Worm (Caenorhabditis elegans) whole organism, young adult: Measurements from ENCODE around the gene R09D1.12.

Experiments
- B0336.3 ChIP-seq: fragments of 200-800 bp; sonication (Bioruptor generic); IDR thresholded peaks from 2 replicates; pipeline ENCODE4 v1.3.6; 2022; ENCODE audit warnings: missing genetic modification characterization, missing compliant biosample characterization
- C06A6.2 ChIP-seq: fragments of 200-800 bp; sonication (Bioruptor generic); conservative IDR thresholded peaks from 2 replicates; pipeline ENCODE4 v1.3.6; 2022; ENCODE audit warnings: missing genetic modification characterization, missing compliant biosample characterization
- F10E7.11 ChIP-seq: sonication (generic microtip); optimal IDR thresholded peaks from 2 replicates; lab custom pipeline; 2017; ENCODE audit warnings: mild to moderate bottlenecking, missing genetic modification characterization, moderate library complexity, missing compliant biosample characterization
- F23B12.7 ChIP-seq: sonication (generic microtip); optimal IDR thresholded peaks from 2 replicates; lab custom pipeline; 2017; ENCODE audit warnings: missing genetic modification characterization, mild to moderate bottlenecking, missing compliant biosample characterization, antibody characterized with exemption, moderate library complexity; ENCODE audit not compliant: insufficient read depth
- F37B4.10 ChIP-seq: fragments of 200-800 bp; sonication (Bioruptor generic); IDR thresholded peaks from 2 replicates; pipeline ENCODE4 v1.3.6; 2022; ENCODE audit warnings: missing genetic modification characterization, missing compliant biosample characterization
- F52B5.7 ChIP-seq: sonication (generic microtip); optimal IDR thresholded peaks from 2 replicates; lab custom pipeline; 2016; ENCODE audit warnings: mild to moderate bottlenecking, missing genetic modification characterization, missing compliant biosample characterization
- F55B11.4 ChIP-seq: sonication (generic microtip); optimal IDR thresholded peaks from 2 replicates; lab custom pipeline; 2016; ENCODE audit warnings: missing compliant biosample characterization, missing genetic modification characterization, borderline replicate concordance; ENCODE audit not compliant: insufficient read depth
- F57C9.4 ChIP-seq: sonication (generic microtip); optimal IDR thresholded peaks from 2 replicates; lab custom pipeline; 2017; ENCODE audit warnings: mild to moderate bottlenecking, missing genetic modification characterization, missing compliant biosample characterization
- K11D2.4 ChIP-seq: fragments of 200-800 bp; sonication (Bioruptor generic); IDR thresholded peaks from 2 replicates; pipeline ENCODE4 v1.3.6; 2022; ENCODE audit warnings: missing genetic modification reagents, missing genetic modification characterization, missing compliant biosample characterization
- T07F8.4 ChIP-seq: sonication (generic microtip); optimal IDR thresholded peaks from 2 replicates; lab custom pipeline; 2016; ENCODE audit warnings: mild to moderate bottlenecking, missing genetic modification characterization, moderate library complexity, missing compliant biosample characterization
- Y56A3A.18 ChIP-seq: fragments of 200-800 bp; sonication (Bioruptor generic); IDR thresholded peaks from 2 replicates; pipeline ENCODE4 v1.3.6; 2022; ENCODE audit warnings: missing genetic modification reagents, missing genetic modification characterization, missing compliant biosample characterization
- Y67H2A.10 ChIP-seq: fragments of 200-800 bp; sonication (Bioruptor generic); conservative IDR thresholded peaks from 2 replicates; pipeline ENCODE4 v1.3.6; 2022; ENCODE audit warnings: missing genetic modification reagents, missing genetic modification characterization, missing compliant biosample characterization
- Y95B8A.8 ChIP-seq: fragments of 200-800 bp; sonication (Bioruptor generic); IDR thresholded peaks from 2 replicates; pipeline ENCODE4 v1.3.6; 2022; ENCODE audit warnings: missing genetic modification reagents, missing genetic modification characterization, missing compliant biosample characterization
- ama-1 ChIP-seq, 3 experiments: fragments of 150-350 bp in 1 of 3; sonication (generic microtip) in 2 of 3; optimal IDR thresholded peaks; 2 replicates each; lab custom pipeline; 2014 to 2018; ENCODE audit warnings: missing biosample characterization in 2 of 3, missing genetic modification characterization in 2 of 3, missing genetic modification reagents in 2 of 3
- aptf-2 ChIP-seq: fragments of 200-800 bp; sonication (Bioruptor generic); conservative IDR thresholded peaks from 2 replicates; pipeline ENCODE4 v1.3.6; 2022; ENCODE audit warnings: missing genetic modification reagents, missing genetic modification characterization, missing compliant biosample characterization
- athp-1 ChIP-seq: sonication (generic microtip); optimal IDR thresholded peaks from 2 replicates; lab custom pipeline; 2017; ENCODE audit warnings: mild to moderate bottlenecking, missing genetic modification characterization, missing compliant biosample characterization
- bed-2 ChIP-seq: fragments of 200-800 bp; sonication (Bioruptor generic); IDR thresholded peaks from 2 replicates; pipeline ENCODE4 v1.3.6; 2022; ENCODE audit warnings: missing genetic modification reagents, missing genetic modification characterization, missing compliant biosample characterization
- ceh-100 ChIP-seq: fragments of 200-800 bp; sonication (Bioruptor generic); IDR thresholded peaks from 2 replicates; pipeline ENCODE4 v1.3.6; 2022; ENCODE audit warnings: missing genetic modification reagents, missing genetic modification characterization, missing compliant biosample characterization
- ceh-27 ChIP-seq: fragments of 200-800 bp; sonication (Bioruptor generic); optimal IDR thresholded peaks from 2 replicates; lab custom pipeline; 2018; ENCODE audit warnings: mild to moderate bottlenecking, missing genetic modification characterization, moderate library complexity, missing compliant biosample characterization
- ceh-58 ChIP-seq: fragments of 200-800 bp; sonication (Bioruptor generic); IDR thresholded peaks from 2 replicates; pipeline ENCODE4 v1.3.6; 2022; ENCODE audit warnings: missing genetic modification characterization, missing compliant biosample characterization
- ceh-79 ChIP-seq: sonication (generic microtip); optimal IDR thresholded peaks from 2 replicates; lab custom pipeline; 2017; ENCODE audit warnings: mild to moderate bottlenecking, missing genetic modification characterization, missing compliant biosample characterization
- ceh-91 ChIP-seq: fragments of 200-800 bp; sonication (Bioruptor generic); IDR thresholded peaks from 2 replicates; pipeline ENCODE4 v1.3.6; 2022; ENCODE audit warnings: missing genetic modification reagents, missing genetic modification characterization, missing compliant biosample characterization
- egrh-3 ChIP-seq: fragments of 200-800 bp; sonication (Bioruptor generic); IDR thresholded peaks from 2 replicates; pipeline ENCODE4 v1.3.6; 2022; ENCODE audit warnings: missing genetic modification reagents, missing genetic modification characterization, missing compliant biosample characterization
- ekl-4 ChIP-seq: fragments of 200-800 bp; sonication (Bioruptor generic); IDR thresholded peaks from 2 replicates; pipeline ENCODE4 v1.3.6; 2022; ENCODE audit warnings: missing genetic modification reagents, missing genetic modification characterization, missing compliant biosample characterization
- gei-17 ChIP-seq: fragments of 200-800 bp; sonication (Bioruptor generic); optimal IDR thresholded peaks from 2 replicates; lab custom pipeline; 2018; ENCODE audit warnings: mild to moderate bottlenecking, missing genetic modification characterization, missing compliant biosample characterization
- hlh-12 ChIP-seq: sonication (generic microtip); optimal IDR thresholded peaks from 2 replicates; lab custom pipeline; 2016; ENCODE audit warnings: missing genetic modification characterization, missing compliant biosample characterization
- hmg-20 ChIP-seq: fragments of 200-800 bp; sonication (Bioruptor generic); IDR thresholded peaks from 2 replicates; pipeline ENCODE4 v1.3.6; 2022; ENCODE audit warnings: missing genetic modification reagents, missing genetic modification characterization, missing compliant biosample characterization
- hsf-1 ChIP-seq: fragments of 200-800 bp; sonication (Bioruptor generic); IDR thresholded peaks from 2 replicates; pipeline ENCODE4 v1.3.6; 2022; ENCODE audit warnings: missing genetic modification reagents, missing genetic modification characterization, missing compliant biosample characterization
- lin-40 ChIP-seq: sonication (generic microtip); optimal IDR thresholded peaks from 2 replicates; lab custom pipeline; 2016; ENCODE audit warnings: missing genetic modification characterization, mild to moderate bottlenecking, missing compliant biosample characterization, missing genotype, missing genetic modification reagents
- lsl-1 ChIP-seq: fragments of 200-800 bp; sonication (Bioruptor generic); optimal IDR thresholded peaks from 2 replicates; lab custom pipeline; 2018; ENCODE audit warnings: mild to moderate bottlenecking, missing genetic modification characterization, moderate library complexity, missing compliant biosample characterization
- madf-10 ChIP-seq: sonication (generic microtip); optimal IDR thresholded peaks from 2 replicates; lab custom pipeline; 2016; ENCODE audit warnings: mild to moderate bottlenecking, missing genetic modification characterization, missing compliant biosample characterization
- madf-3 ChIP-seq: fragments of 200-800 bp; sonication (Bioruptor generic); IDR thresholded peaks from 2 replicates; pipeline ENCODE4 v1.3.6; 2022; ENCODE audit warnings: missing genetic modification reagents, missing genetic modification characterization, missing compliant biosample characterization
- madf-6 ChIP-seq: fragments of 200-800 bp; sonication (Bioruptor generic); IDR thresholded peaks from 2 replicates; pipeline ENCODE4 v1.3.6; 2022; ENCODE audit warnings: missing genetic modification reagents, missing genetic modification characterization, missing compliant biosample characterization
- mcd-1 ChIP-seq: fragments of 200-800 bp; sonication (Bioruptor generic); IDR thresholded peaks from 2 replicates; pipeline ENCODE4 v1.3.6; 2022; ENCODE audit warnings: missing genetic modification reagents, missing genetic modification characterization, missing compliant biosample characterization
- mel-28 ChIP-seq: sonication (generic microtip); optimal IDR thresholded peaks from 2 replicates; lab custom pipeline; 2016; ENCODE audit warnings: borderline replicate concordance, mild to moderate bottlenecking, missing genetic modification characterization, missing compliant biosample characterization
- nfyb-1 ChIP-seq: fragments of 200-800 bp; sonication (Bioruptor generic); IDR thresholded peaks from 2 replicates; pipeline ENCODE4 v1.3.6; 2022; ENCODE audit warnings: missing genetic modification reagents, missing genetic modification characterization, missing compliant biosample characterization
- pbrm-1 ChIP-seq: fragments of 200-800 bp; sonication (Bioruptor generic); IDR thresholded peaks from 2 replicates; pipeline ENCODE4 v1.3.6; 2022; ENCODE audit warnings: missing genetic modification reagents, missing genetic modification characterization, missing compliant biosample characterization
- pha-4 ChIP-seq: fragments of 150-350 bp; sonication (generic microtip); optimal IDR thresholded peaks from 2 replicates; lab custom pipeline; 2014; ENCODE audit warnings: missing biosample characterization, missing genetic modification reagents, missing genetic modification characterization
- snpc-1.1 ChIP-seq: sonication (generic microtip); optimal IDR thresholded peaks from 2 replicates; lab custom pipeline; 2017; ENCODE audit warnings: missing genetic modification characterization, mild to moderate bottlenecking, missing compliant biosample characterization, antibody characterized with exemption, moderate library complexity, missing genotype, missing genetic modification reagents; ENCODE audit not compliant: insufficient read depth
- unc-130 ChIP-seq: sonication (generic microtip); optimal IDR thresholded peaks from 2 replicates; lab custom pipeline; 2016; ENCODE audit warnings: missing genetic modification reagents, missing genetic modification characterization, missing compliant biosample characterization
- xnd-1 ChIP-seq: sonication (generic microtip); optimal IDR thresholded peaks from 2 replicates; lab custom pipeline; 2016; ENCODE audit warnings: missing genotype, missing genetic modification reagents, missing genetic modification characterization, missing compliant biosample characterization
- zfh-2 ChIP-seq: fragments of 200-800 bp; sonication (Bioruptor generic); conservative IDR thresholded peaks from 2 replicates; pipeline ENCODE4 v1.3.6; 2022; ENCODE audit warnings: missing genetic modification reagents, missing genetic modification characterization, missing compliant biosample characterization
- ztf-28 ChIP-seq: fragments of 200-800 bp; sonication (Bioruptor generic); IDR thresholded peaks from 2 replicates; pipeline ENCODE4 v1.3.6; 2022; ENCODE audit warnings: missing genetic modification reagents, missing genetic modification characterization, missing compliant biosample characterization

Gene R09D1.12

DNA sequence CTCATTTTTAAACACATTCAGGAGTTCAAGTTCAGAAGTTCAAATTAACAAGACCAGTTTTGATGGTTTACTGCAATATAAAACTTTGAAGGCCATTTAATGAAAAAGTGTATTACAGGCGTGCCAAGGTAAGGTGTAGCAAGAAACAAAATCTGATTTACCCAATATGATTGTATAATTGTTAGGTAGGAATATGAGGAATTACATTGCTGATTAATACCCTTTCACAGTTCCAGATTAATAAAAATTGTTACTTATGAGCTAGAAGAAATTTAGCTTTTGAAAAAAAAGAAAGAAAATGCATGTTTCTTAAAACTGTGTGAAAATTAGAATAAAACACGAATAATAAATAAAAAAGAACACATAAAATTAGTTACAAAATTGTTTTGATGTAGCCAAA is 18.5 kb downstream of the R09D1.12 start, which contains the start of gene kin-15:
Gene kin-15 (minus strand): TSS at position 101 of the 400 bp plus-strand sequence.
- no peak for TF ChIP-seq pha-4
- no peak for TF ChIP-seq F10E7.11 (tag; lab: Kevin White, UChicago)
- TF ChIP-seq hsf-1 (GFP tag; lab: Robert Waterston, UW): no peak
- no peak for TF ChIP-seq mel-28 (tag; lab: Kevin White, UChicago)
- TF ChIP-seq egrh-3 (GFP tag; lab: Robert Waterston, UW): no peak
- no peak for TF ChIP-seq nfyb-1 (GFP tag; lab: Robert Waterston, UW)
- no peak for TF ChIP-seq bed-2 (GFP tag; lab: Robert Waterston, UW)
- no peak for TF ChIP-seq K11D2.4 (GFP tag; lab: Robert Waterston, UW)
- TF ChIP-seq C06A6.2 (GFP tag; lab: Robert Waterston, UW): no peak
- TF ChIP-seq zfh-2: no peak

DNA sequence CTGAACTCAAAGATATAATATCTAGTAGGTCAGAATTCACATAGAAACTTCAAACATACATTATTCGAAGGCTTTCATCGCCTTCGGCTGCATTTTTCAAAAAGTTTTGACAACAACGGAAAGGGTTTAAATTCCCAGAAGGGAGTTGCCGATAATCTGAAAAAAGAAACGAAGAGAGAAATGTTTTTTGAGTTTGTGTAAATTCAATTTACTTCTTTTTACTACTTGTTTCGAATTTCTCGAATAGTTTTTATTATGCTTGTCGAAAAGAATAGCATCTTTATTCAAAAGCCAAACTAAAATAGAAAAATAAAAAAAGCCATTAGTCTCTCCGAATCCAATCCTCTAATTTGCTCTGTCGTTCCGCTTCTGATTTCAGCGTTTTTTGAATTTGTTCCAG is 21.0 kb downstream of the R09D1.12 start:
- no peak for TF ChIP-seq ceh-58 (GFP tag; lab: Robert Waterston, UW)
- no peak for TF ChIP-seq B0336.3
- no peak for TF ChIP-seq pha-4
- TF ChIP-seq madf-10 (tag; lab: Kevin White, UChicago): no peak
- no peak for TF ChIP-seq ceh-79 (tag; lab: Kevin White, UChicago)
- no peak for TF ChIP-seq athp-1 (tag; lab: Kevin White, UChicago)
- no peak for TF ChIP-seq hlh-12 (tag; lab: Kevin White, UChicago)
- no peak for TF ChIP-seq xnd-1
- no peak for TF ChIP-seq F23B12.7 (tag; lab: Kevin White, UChicago)
- TF ChIP-seq gei-17 (GFP tag; lab: Kevin White, UChicago): no peak
- TF ChIP-seq mcd-1 (GFP tag; lab: Robert Waterston, UW): no peak
- no peak for TF ChIP-seq Y67H2A.10 (GFP tag; lab: Robert Waterston, UW)
- no peak for TF ChIP-seq madf-3
- TF ChIP-seq Y56A3A.18 (GFP tag; lab: Robert Waterston, UW): no peak
- TF ChIP-seq ztf-28 (GFP tag; lab: Robert Waterston, UW): no peak
- TF ChIP-seq ceh-100 (GFP tag; lab: Robert Waterston, UW): no peak
- no peak for TF ChIP-seq snpc-1.1 (tag; lab: Kevin White, UChicago)
- no peak for TF ChIP-seq madf-6 (GFP tag; lab: Robert Waterston, UW)
- no peak for TF ChIP-seq unc-130 (GFP tag; lab: Kevin White, UChicago)
- no peak for TF ChIP-seq bed-2 (GFP tag; lab: Robert Waterston, UW)

- TF ChIP-seq ceh-27 (GFP tag; lab: Kevin White, UChicago) (no peak), F57C9.4 (tag; lab: Kevin White, UChicago) (no peak), F55B11.4 (tag; lab: Kevin White, UChicago) (no peak), F37B4.10 (GFP tag; lab: Robert Waterston, UW) (no peak), gei-17 (GFP tag; lab: Kevin White, UChicago) (no peak), T07F8.4 (tag; lab: Kevin White, UChicago) (no peak), lsl-1 (no peak), aptf-2 (no peak), hsf-1 (GFP tag; lab: Robert Waterston, UW) (no peak), F52B5.7 (tag; lab: Kevin White, UChicago) (no peak), ekl-4 (no peak), hmg-20 (GFP tag; lab: Robert Waterston, UW) (no peak), ceh-91 (GFP tag; lab: Robert Waterston, UW) (no peak), lin-40 (no peak), snpc-1.1 (tag; lab: Kevin White, UChicago) (no peak), ama-1 (optimal IDR thresholded peaks at IDR 0.05; lab: Kevin White, UChicago) (no peak), ama-1 (GFP tag; optimal IDR thresholded peaks at IDR 0.05; lab: Kevin White, UChicago) (no peak), pbrm-1 (GFP tag; lab: Robert Waterston, UW) (no peak), Y95B8A.8 (no peak)
Measured at ce11 chrII:9427644-9428043, 24.4 kb downstream of the R09D1.12 start, which contains the start of gene M176.5. TSS of gene M176.5 (minus strand) at chrII:9427744.
